Fruit fly (Drosophila melanogaster) whole organism: Measurements from ENCODE around the gene fz.

Experiments
- CG8478 ChIP-seq: fragments of >200 bp; optimal IDR thresholded peaks from 2 replicates; lab custom pipeline; 2018; ENCODE audit warnings: inconsistent platforms
- Dll ChIP-seq: fragments of >200 bp; optimal IDR thresholded peaks from 2 replicates; lab custom pipeline; 2017
- EcR ChIP-seq, 2 experiments: fragments of >200 bp; optimal IDR thresholded peaks; 2 replicates each; lab custom pipeline; 2017; ENCODE audit warnings: missing biosample characterization in 2 of 2, missing genetic modification characterization in 2 of 2, missing genetic modification reagents in 2 of 2
- pan ChIP-seq: fragments of >200 bp; optimal IDR thresholded peaks from 2 replicates; lab custom pipeline; 2017
- psq ChIP-seq: fragments of >200 bp; optimal IDR thresholded peaks from 2 replicates; lab custom pipeline; 2017
- usp ChIP-seq: fragments of >200 bp; optimal IDR thresholded peaks from 2 replicates; lab custom pipeline; 2017; ENCODE audit warnings: missing biosample characterization, missing genetic modification characterization, mixed read lengths

- TF ChIP-seq EcR (GFP tag; optimal IDR thresholded peaks at IDR 0.05; lab: Kevin White, UChicago) (no peak), CG8478 (lab: Kevin White, UChicago) (no peak), usp (no peak), pan (no peak), psq (lab: Kevin White, UChicago) (no peak), Dll (lab: Kevin White, UChicago) (no peak)
These were observed 85.9 kb downstream of the fz start for dm6 chr3L:14359815-14360719.
